Worm (Caenorhabditis elegans) whole organism, young adult: Measurements from ENCODE around the gene sao-1.

ENCODE experiments used
- C06A6.2 ChIP-seq: fragments of 200-800 bp; sonication (Bioruptor generic); conservative IDR thresholded peaks from 2 replicates; pipeline ENCODE4 v1.3.6; 2022; ENCODE audit warnings: missing genetic modification characterization, missing compliant biosample characterization
- D2030.7 ChIP-seq: fragments of 200-800 bp; sonication (Bioruptor generic); IDR thresholded peaks from 2 replicates; pipeline ENCODE4 v1.3.6; 2022; ENCODE audit warnings: missing genetic modification reagents, missing genetic modification characterization, missing compliant biosample characterization
- F10E7.11 ChIP-seq: sonication (generic microtip); optimal IDR thresholded peaks from 2 replicates; lab custom pipeline; 2017; ENCODE audit warnings: mild to moderate bottlenecking, missing genetic modification characterization, moderate library complexity, missing compliant biosample characterization
- F55B11.4 ChIP-seq: sonication (generic microtip); optimal IDR thresholded peaks from 2 replicates; lab custom pipeline; 2016; ENCODE audit warnings: missing compliant biosample characterization, missing genetic modification characterization, borderline replicate concordance; ENCODE audit not compliant: insufficient read depth
- F57C9.4 ChIP-seq: sonication (generic microtip); optimal IDR thresholded peaks from 2 replicates; lab custom pipeline; 2017; ENCODE audit warnings: mild to moderate bottlenecking, missing genetic modification characterization, missing compliant biosample characterization
- K11D2.4 ChIP-seq: fragments of 200-800 bp; sonication (Bioruptor generic); IDR thresholded peaks from 2 replicates; pipeline ENCODE4 v1.3.6; 2022; ENCODE audit warnings: missing genetic modification reagents, missing genetic modification characterization, missing compliant biosample characterization
- T07F8.4 ChIP-seq: sonication (generic microtip); optimal IDR thresholded peaks from 2 replicates; lab custom pipeline; 2016; ENCODE audit warnings: mild to moderate bottlenecking, missing genetic modification characterization, moderate library complexity, missing compliant biosample characterization
- akir-1 ChIP-seq: fragments of 200-800 bp; sonication (Bioruptor generic); optimal IDR thresholded peaks from 2 replicates; lab custom pipeline; 2018; ENCODE audit warnings: mild to moderate bottlenecking, missing genetic modification characterization, moderate library complexity, missing compliant biosample characterization
- ama-1 ChIP-seq, 3 experiments: fragments of 150-350 bp in 1 of 3; sonication (generic microtip) in 2 of 3; optimal IDR thresholded peaks; 2 replicates each; lab custom pipeline; 2014 to 2018; ENCODE audit warnings: missing biosample characterization in 2 of 3, missing genetic modification characterization in 2 of 3, missing genetic modification reagents in 2 of 3
- aptf-3 ChIP-seq: fragments of 200-800 bp; sonication (Bioruptor generic); IDR thresholded peaks from 2 replicates; pipeline ENCODE4 v1.3.6; 2022; ENCODE audit warnings: missing genetic modification characterization, missing compliant biosample characterization
- athp-1 ChIP-seq: sonication (generic microtip); optimal IDR thresholded peaks from 2 replicates; lab custom pipeline; 2017; ENCODE audit warnings: mild to moderate bottlenecking, missing genetic modification characterization, missing compliant biosample characterization
- attf-5 ChIP-seq: fragments of 200-800 bp; sonication (Bioruptor generic); optimal IDR thresholded peaks from 2 replicates; lab custom pipeline; 2018; ENCODE audit warnings: mild to moderate bottlenecking, missing genetic modification characterization, missing compliant biosample characterization
- ceh-27 ChIP-seq: fragments of 200-800 bp; sonication (Bioruptor generic); optimal IDR thresholded peaks from 2 replicates; lab custom pipeline; 2018; ENCODE audit warnings: mild to moderate bottlenecking, missing genetic modification characterization, moderate library complexity, missing compliant biosample characterization
- ceh-91 ChIP-seq: fragments of 200-800 bp; sonication (Bioruptor generic); IDR thresholded peaks from 2 replicates; pipeline ENCODE4 v1.3.6; 2022; ENCODE audit warnings: missing genetic modification reagents, missing genetic modification characterization, missing compliant biosample characterization
- dpff-1 ChIP-seq: sonication (generic microtip); optimal IDR thresholded peaks from 2 replicates; lab custom pipeline; 2017; ENCODE audit warnings: mild to moderate bottlenecking, missing genetic modification characterization, missing compliant biosample characterization
- egrh-3 ChIP-seq: fragments of 200-800 bp; sonication (Bioruptor generic); IDR thresholded peaks from 2 replicates; pipeline ENCODE4 v1.3.6; 2022; ENCODE audit warnings: missing genetic modification reagents, missing genetic modification characterization, missing compliant biosample characterization
- ekl-4 ChIP-seq: fragments of 200-800 bp; sonication (Bioruptor generic); IDR thresholded peaks from 2 replicates; pipeline ENCODE4 v1.3.6; 2022; ENCODE audit warnings: missing genetic modification reagents, missing genetic modification characterization, missing compliant biosample characterization
- him-1 ChIP-seq: sonication (generic microtip); optimal IDR thresholded peaks from 2 replicates; lab custom pipeline; 2016; ENCODE audit warnings: missing genotype, missing genetic modification reagents, missing genetic modification characterization, missing compliant biosample characterization
- lin-40 ChIP-seq: sonication (generic microtip); optimal IDR thresholded peaks from 2 replicates; lab custom pipeline; 2016; ENCODE audit warnings: missing genetic modification characterization, mild to moderate bottlenecking, missing compliant biosample characterization, missing genotype, missing genetic modification reagents
- lsy-27 ChIP-seq: sonication (generic microtip); optimal IDR thresholded peaks from 2 replicates; lab custom pipeline; 2017; ENCODE audit warnings: missing genetic modification characterization, mild to moderate bottlenecking, missing compliant biosample characterization, antibody characterized with exemption, missing genotype, borderline replicate concordance; ENCODE audit not compliant: insufficient read depth
- madf-3 ChIP-seq: fragments of 200-800 bp; sonication (Bioruptor generic); IDR thresholded peaks from 2 replicates; pipeline ENCODE4 v1.3.6; 2022; ENCODE audit warnings: missing genetic modification reagents, missing genetic modification characterization, missing compliant biosample characterization
- mel-28 ChIP-seq: sonication (generic microtip); optimal IDR thresholded peaks from 2 replicates; lab custom pipeline; 2016; ENCODE audit warnings: borderline replicate concordance, mild to moderate bottlenecking, missing genetic modification characterization, missing compliant biosample characterization
- mxl-1 ChIP-seq: sonication (generic microtip); optimal IDR thresholded peaks from 2 replicates; lab custom pipeline; 2016; ENCODE audit warnings: missing genetic modification characterization, missing compliant biosample characterization
- nfya-1 ChIP-seq: sonication (generic microtip); optimal IDR thresholded peaks from 2 replicates; lab custom pipeline; 2017; ENCODE audit warnings: antibody characterized with exemption, missing compliant biosample characterization, missing genetic modification characterization, borderline replicate concordance; ENCODE audit not compliant: insufficient read depth
- nhr-120 ChIP-seq: fragments of 200-800 bp; sonication (Bioruptor generic); IDR thresholded peaks from 2 replicates; pipeline ENCODE4 v1.3.6; 2022; ENCODE audit warnings: missing genetic modification characterization, missing compliant biosample characterization
- nhr-90 ChIP-seq: sonication (generic microtip); optimal IDR thresholded peaks from 2 replicates; lab custom pipeline; 2016; ENCODE audit warnings: missing genotype, mild to moderate bottlenecking, missing genetic modification characterization, missing compliant biosample characterization
- rcor-1 ChIP-seq: fragments of 200-800 bp; sonication (Bioruptor generic); IDR thresholded peaks from 2 replicates; pipeline ENCODE4 v1.3.6; 2022; ENCODE audit warnings: missing genetic modification reagents, missing genetic modification characterization, missing compliant biosample characterization
- rec-8 ChIP-seq, 2 experiments: sonication (generic microtip); optimal IDR thresholded peaks; 2 replicates each; lab custom pipeline; 2016; ENCODE audit warnings: mild to moderate bottlenecking in 2 of 2, missing genetic modification characterization in 2 of 2, missing genetic modification reagents in 2 of 2, missing genotype in 2 of 2, missing biosample characterization in 1 of 2, missing compliant biosample characterization in 1 of 2, moderate library complexity in 1 of 2
- repo-1 ChIP-seq: sonication (generic microtip); optimal IDR thresholded peaks from 2 replicates; lab custom pipeline; 2017; ENCODE audit warnings: mild to moderate bottlenecking, missing genetic modification characterization, missing compliant biosample characterization
- sea-2 ChIP-seq: fragments of 200-800 bp; sonication (Bioruptor generic); IDR thresholded peaks from 2 replicates; pipeline ENCODE4 v1.3.6; 2022; ENCODE audit warnings: missing genetic modification characterization, missing compliant biosample characterization
- snpc-1.1 ChIP-seq: sonication (generic microtip); optimal IDR thresholded peaks from 2 replicates; lab custom pipeline; 2017; ENCODE audit warnings: missing genetic modification characterization, mild to moderate bottlenecking, missing compliant biosample characterization, antibody characterized with exemption, moderate library complexity, missing genotype, missing genetic modification reagents; ENCODE audit not compliant: insufficient read depth
- snpc-1.3 ChIP-seq: sonication (generic microtip); optimal IDR thresholded peaks from 2 replicates; lab custom pipeline; 2017; ENCODE audit warnings: missing genetic modification characterization, mild to moderate bottlenecking, missing compliant biosample characterization, antibody characterized with exemption, moderate library complexity, missing genotype, missing genetic modification reagents; ENCODE audit not compliant: insufficient read depth
- snpc-3.4 ChIP-seq: sonication (generic microtip); optimal IDR thresholded peaks from 2 replicates; lab custom pipeline; 2017; ENCODE audit warnings: missing genetic modification characterization, mild to moderate bottlenecking, missing compliant biosample characterization, antibody characterized with exemption, moderate library complexity, missing genotype, missing genetic modification reagents
- somi-1 ChIP-seq: fragments of 200-800 bp; sonication (Bioruptor generic); optimal IDR thresholded peaks from 2 replicates; lab custom pipeline; 2018; ENCODE audit warnings: mild to moderate bottlenecking, missing genetic modification characterization, missing compliant biosample characterization
- tbp1 ChIP-seq: fragments of 200-800 bp; sonication (Bioruptor generic); optimal IDR thresholded peaks from 2 replicates; lab custom pipeline; 2018; ENCODE audit warnings: mild to moderate bottlenecking, missing genetic modification characterization, missing compliant biosample characterization
- unc-130 ChIP-seq: sonication (generic microtip); optimal IDR thresholded peaks from 2 replicates; lab custom pipeline; 2016; ENCODE audit warnings: missing genetic modification reagents, missing genetic modification characterization, missing compliant biosample characterization
- zfh-2 ChIP-seq: fragments of 200-800 bp; sonication (Bioruptor generic); conservative IDR thresholded peaks from 2 replicates; pipeline ENCODE4 v1.3.6; 2022; ENCODE audit warnings: missing genetic modification reagents, missing genetic modification characterization, missing compliant biosample characterization
- zim-3 ChIP-seq: sonication (generic microtip); optimal IDR thresholded peaks from 2 replicates; lab custom pipeline; 2017; ENCODE audit warnings: mild to moderate bottlenecking, missing genetic modification characterization, moderate library complexity, missing compliant biosample characterization
- ztf-25 ChIP-seq: fragments of 200-800 bp; sonication (Bioruptor generic); IDR thresholded peaks from 2 replicates; pipeline ENCODE4 v1.3.6; 2022; ENCODE audit warnings: missing genetic modification reagents, missing genetic modification characterization, missing compliant biosample characterization
- ztf-26 ChIP-seq: sonication (generic microtip); optimal IDR thresholded peaks from 2 replicates; lab custom pipeline; 2017; ENCODE audit warnings: missing genetic modification characterization, missing compliant biosample characterization
- ztf-3 ChIP-seq: fragments of 200-800 bp; sonication (Bioruptor generic); optimal IDR thresholded peaks from 2 replicates; lab custom pipeline; 2018; ENCODE audit warnings: mild to moderate bottlenecking, missing genetic modification characterization, missing compliant biosample characterization

sao-1 gene

ce11 chrV:13936052-13936451, 27.7 kb upstream of the sao-1 start:
- TF ChIP-seq madf-3 (GFP tag; lab: Robert Waterston, UW) (no peak), repo-1 (tag; lab: Kevin White, UChicago) (no peak), snpc-1.3 (no peak), him-1 (tag; lab: Kevin White, UChicago) (no peak), mxl-1 (no peak), somi-1 (GFP tag; lab: Kevin White, UChicago) (no peak), nhr-120 (GFP tag; lab: Robert Waterston, UW) (no peak), dpff-1 (tag; lab: Kevin White, UChicago) (no peak), lsy-27 (tag; lab: Kevin White, UChicago) (no peak), C06A6.2 (GFP tag; lab: Robert Waterston, UW) (no peak)
- TF ChIP-seq, all 124 proteins: peak for 0

ce11 chrV:13936850-13937249, 26.9 kb upstream of the sao-1 start, which contains the start of gene srw-145:
Gene srw-145, plus strand, starts transcription at chrV:13937150.
- TF ChIP-seq snpc-1.3 (no peak), lin-40 (tag; lab: Kevin White, UChicago) (no peak), athp-1 (tag; lab: Kevin White, UChicago) (no peak), ekl-4 (no peak), D2030.7 (GFP tag; lab: Robert Waterston, UW) (no peak)

ce11 chrV:13942082-13942481, 21.6 kb upstream of the sao-1 start, which contains the start of gene dpr-1:
Gene dpr-1, minus strand, starts transcription at chrV:13942182.
- TF ChIP-seq aptf-3 (GFP tag; lab: Robert Waterston, UW) (no peak), T07F8.4 (tag; lab: Kevin White, UChicago) (no peak), unc-130 (GFP tag; lab: Kevin White, UChicago) (no peak), repo-1 (tag; lab: Kevin White, UChicago) (no peak), attf-5 (GFP tag; lab: Kevin White, UChicago) (no peak), ama-1 (optimal IDR thresholded peaks at IDR 0.05; lab: Kevin White, UChicago) (no peak), ama-1 (GFP tag; optimal IDR thresholded peaks at IDR 0.05; lab: Kevin White, UChicago) (no peak), ztf-25 (no peak), snpc-1.1 (tag; lab: Kevin White, UChicago) (no peak), snpc-3.4 (tag; lab: Kevin White, UChicago) (no peak)
- TF ChIP-seq, all 124 proteins: peak for 0

- TF ChIP-seq akir-1 = no peak
- no peak for TF ChIP-seq zfh-2 (GFP tag; lab: Robert Waterston, UW)
- TF ChIP-seq mel-28 (tag; lab: Kevin White, UChicago) = no peak
- no peak for TF ChIP-seq K11D2.4 (GFP tag; lab: Robert Waterston, UW)
- no peak for TF ChIP-seq egrh-3 (GFP tag; lab: Robert Waterston, UW)
- no peak for TF ChIP-seq ztf-26 (tag; lab: Kevin White, UChicago)
- no peak for TF ChIP-seq ceh-27 (GFP tag; lab: Kevin White, UChicago)
- no peak for TF ChIP-seq rec-8 (tag; optimal IDR thresholded peaks at IDR 0.05; lab: Kevin White, UChicago)
- no peak for TF ChIP-seq tbp1
- TF ChIP-seq sea-2 = no peak
- TF ChIP-seq ceh-91 (GFP tag; lab: Robert Waterston, UW) = no peak
- no peak for TF ChIP-seq F10E7.11 (tag; lab: Kevin White, UChicago)
- no peak for TF ChIP-seq nhr-90 (tag; lab: Kevin White, UChicago)
- TF ChIP-seq F57C9.4 (tag; lab: Kevin White, UChicago) = no peak
- no peak for TF ChIP-seq zim-3 (tag; lab: Kevin White, UChicago)
- TF ChIP-seq F55B11.4 (tag; lab: Kevin White, UChicago) = no peak
- TF ChIP-seq nfya-1 (tag; lab: Kevin White, UChicago) = no peak
- no peak for TF ChIP-seq rcor-1 (GFP tag; lab: Robert Waterston, UW)
- TF ChIP-seq ztf-3 (GFP tag; lab: Kevin White, UChicago) = no peak
Measured at ce11 chrV:13946385-13947019, 17.2 kb upstream of the sao-1 start, which contains the start of the genes srx-10 and clec-226. Gene srx-10, minus strand, starts transcription at chrV:13946485. Gene clec-226, plus strand, starts transcription at chrV:13946969.
